Fruit fly (Drosophila melanogaster): ENCODE data around the gene Pbp95.

dm6 chr3R:8037896-8038295 is 24.3 kb downstream of the Pbp95 start:
- no peak for TF ChIP-seq ttk (optimal IDR thresholded peaks at IDR 0.05)
- TF ChIP-seq h (optimal IDR thresholded peaks at IDR 0.05) = no peak

Data from Kc167 (cell line).